Fruit fly (Drosophila melanogaster): ENCODE data around the gene CG10184.

The CG10184 gene

dm6 chr3R:23605315-23605881, at the start of gene CG10184:
Gene CG10184, minus strand, starts transcription at chr3R:23605495.
- TF ChIP-seq eg (GFP tag; IDR thresholded peaks at IDR 0.05), result peak; percentile 33; the same call in 1 of the 3 replicates
- peak; percentile 69; the same call in 2 of the 3 replicates for TF ChIP-seq CG6163 (GFP tag; IDR thresholded peaks at IDR 0.05)
- TF ChIP-seq CG10631 (GFP tag; optimal IDR thresholded peaks at IDR 0.05), result no peak
- peak; percentile 92 for TF ChIP-seq CG8319 (GFP tag; optimal IDR thresholded peaks at IDR 0.05)
- TF ChIP-seq Hr38 (GFP tag; optimal IDR thresholded peaks at IDR 0.05), result no peak
- peak; percentile 50 for TF ChIP-seq vri (GFP tag; optimal IDR thresholded peaks at IDR 0.05)
- TF ChIP-seq Sox102F (GFP tag; optimal IDR thresholded peaks at IDR 0.05), result no peak
- peak; percentile 6 for TF ChIP-seq CG6808 (GFP tag; optimal IDR thresholded peaks at IDR 0.05)
- TF ChIP-seq CG15336 (GFP tag; IDR thresholded peaks at IDR 0.05), result peak; percentile 21
- TF ChIP-seq CG8119 (GFP tag; IDR thresholded peaks at IDR 0.05), result peak; percentile 44; the same call in 1 of the 3 replicates
- peak; percentile 17 for TF ChIP-seq net (GFP tag; optimal IDR thresholded peaks at IDR 0.05)
- peak; percentile 23 for TF ChIP-seq CG10669 (GFP tag; optimal IDR thresholded peaks at IDR 0.05)

dm6 chr3R:23652525-23653108, 47.3 kb upstream of the CG10184 start:
- TF ChIP-seq topi (GFP tag; optimal IDR thresholded peaks at IDR 0.05), result peak; percentile 13
- TF ChIP-seq Eip78C (GFP tag), result peak; percentile 67
- no peak for TF ChIP-seq lz (GFP tag; optimal IDR thresholded peaks at IDR 0.05)
- no peak for TF ChIP-seq CG32006 (GFP tag; optimal IDR thresholded peaks at IDR 0.05)
- no peak for TF ChIP-seq CG11902 (GFP tag; optimal IDR thresholded peaks at IDR 0.05)
- TF ChIP-seq ss (GFP tag; optimal IDR thresholded peaks at IDR 0.05), result no peak
- peak; percentile 90 for TF ChIP-seq vri (GFP tag; optimal IDR thresholded peaks at IDR 0.05)
- TF ChIP-seq dsx (GFP tag; optimal IDR thresholded peaks at IDR 0.05; ENCODE audit: poor library complexity, severe bottlenecking), result no peak
- TF ChIP-seq net (GFP tag; optimal IDR thresholded peaks at IDR 0.05), result peak; percentile 4
- TF ChIP-seq CG8632 (GFP tag; optimal IDR thresholded peaks at IDR 0.05), result peak; percentile 34
- TF ChIP-seq CG11762 (GFP tag; optimal IDR thresholded peaks at IDR 0.05; ENCODE audit: insufficient read depth), result no peak
- TF ChIP-seq CG15336 (GFP tag; IDR thresholded peaks at IDR 0.05), result no peak
- TF ChIP-seq acj6 (GFP tag; optimal IDR thresholded peaks at IDR 0.05), result no peak
- no peak for TF ChIP-seq dac (GFP tag; optimal IDR thresholded peaks at IDR 0.05)
- no peak for TF ChIP-seq CG16779 (tag; optimal IDR thresholded peaks at IDR 0.05)
- TF ChIP-seq cyc (GFP tag; optimal IDR thresholded peaks at IDR 0.05), result no peak
- no peak for TF ChIP-seq CG11294 (GFP tag; IDR thresholded peaks at IDR 0.05)
- TF ChIP-seq Sox102F (GFP tag; optimal IDR thresholded peaks at IDR 0.05), result peak; percentile 44
- TF ChIP-seq fd85E (GFP tag; optimal IDR thresholded peaks at IDR 0.05), result no peak
- TF ChIP-seq CG10669 (GFP tag; optimal IDR thresholded peaks at IDR 0.05), result no peak
- TF ChIP-seq fkh (GFP tag; optimal IDR thresholded peaks at IDR 0.05), result peak; percentile 97
- peak; percentile 14 for TF ChIP-seq CG34406 (GFP tag; optimal IDR thresholded peaks at IDR 0.05)
- TF ChIP-seq svp (GFP tag), result peak; percentile 50
- TF ChIP-seq esn (GFP tag; optimal IDR thresholded peaks at IDR 0.05), result peak; percentile 44
- no peak for TF ChIP-seq Lpt (GFP tag; optimal IDR thresholded peaks at IDR 0.05)
- TF ChIP-seq CG7368 (GFP tag; optimal IDR thresholded peaks at IDR 0.05), result peak; percentile 26
- no peak for TF ChIP-seq Hr39 (GFP tag; optimal IDR thresholded peaks at IDR 0.05)
- TF ChIP-seq eg (GFP tag; IDR thresholded peaks at IDR 0.05), result no peak
- peak; percentile 39 for TF ChIP-seq CG3919 (GFP tag; optimal IDR thresholded peaks at IDR 0.05)
- TF ChIP-seq Met (GFP tag; optimal IDR thresholded peaks at IDR 0.05), result peak; percentile 53
- no peak for TF ChIP-seq CG9139 (GFP tag; optimal IDR thresholded peaks at IDR 0.05)
- TF ChIP-seq Smox (GFP tag; optimal IDR thresholded peaks at IDR 0.05), result peak; percentile 25
- TF ChIP-seq CG6792 (GFP tag; optimal IDR thresholded peaks at IDR 0.05), result peak; percentile 30

Measured in whole organism, prepupa.